Worm (Caenorhabditis elegans) whole organism, L2 larva: ENCODE measurements around the gene F29C12.6.

Source experiments
- C34F6.9 ChIP-seq: fragments of 150-350 bp; optimal IDR thresholded peaks from 2 replicates; lab custom pipeline; 2014; ENCODE audit warnings: missing biosample characterization, missing genetic modification characterization
- F13H6.1 ChIP-seq: sonication (generic microtip); optimal IDR thresholded peaks from 2 replicates; lab custom pipeline; 2016; ENCODE audit warnings: missing genetic modification characterization, missing compliant biosample characterization
- R02D3.7 ChIP-seq: fragments of 150-350 bp; optimal IDR thresholded peaks from 2 replicates; lab custom pipeline; 2014; ENCODE audit warnings: missing biosample characterization, missing genetic modification characterization
- Y55F3AM.14 ChIP-seq: fragments of 200-800 bp; sonication (Bioruptor generic); optimal IDR thresholded peaks from 2 replicates; lab custom pipeline; 2018; ENCODE audit warnings: mild to moderate bottlenecking, missing genetic modification characterization, missing compliant biosample characterization
- ZK546.5 ChIP-seq: sonication (generic microtip); optimal IDR thresholded peaks from 2 replicates; lab custom pipeline; 2017; ENCODE audit warnings: missing biosample characterization, missing genetic modification characterization
- alr-1 ChIP-seq: fragments of 150-350 bp; optimal IDR thresholded peaks from 2 replicates; lab custom pipeline; 2014; ENCODE audit warnings: missing biosample characterization, missing genetic modification characterization
- aly-2 ChIP-seq: fragments of 150-350 bp; optimal IDR thresholded peaks from 2 replicates; lab custom pipeline; 2014; ENCODE audit warnings: missing biosample characterization, missing genetic modification characterization
- ama-1 ChIP-seq: fragments of 150-350 bp; optimal IDR thresholded peaks from 2 replicates; lab custom pipeline; 2018; ENCODE audit warnings: inconsistent platforms
- blmp-1 ChIP-seq: sonication (generic microtip); optimal IDR thresholded peaks from 2 replicates; lab custom pipeline; 2017; ENCODE audit warnings: missing genetic modification characterization, mild to moderate bottlenecking, missing compliant biosample characterization, antibody characterized with exemption, moderate library complexity; ENCODE audit not compliant: insufficient read depth
- ceh-16 ChIP-seq: fragments of 150-350 bp; optimal IDR thresholded peaks from 2 replicates; lab custom pipeline; 2014; ENCODE audit warnings: missing biosample characterization, missing genetic modification characterization
- ceh-82 ChIP-seq: fragments of 150-350 bp; optimal IDR thresholded peaks from 2 replicates; lab custom pipeline; 2014; ENCODE audit warnings: missing biosample characterization, missing genetic modification characterization
- crh-2 ChIP-seq: sonication (generic microtip); optimal IDR thresholded peaks from 2 replicates; lab custom pipeline; 2017; ENCODE audit warnings: missing biosample characterization, missing genetic modification characterization
- dmd-4 ChIP-seq: sonication (generic microtip); optimal IDR thresholded peaks from 2 replicates; lab custom pipeline; 2017; ENCODE audit warnings: missing biosample characterization, missing genetic modification characterization
- egl-27 ChIP-seq: sonication (generic microtip); optimal IDR thresholded peaks from 3 replicates; lab custom pipeline; 2017; ENCODE audit warnings: missing biosample characterization, missing genetic modification reagents, missing genetic modification characterization
- elt-1 ChIP-seq: fragments of 150-350 bp; optimal IDR thresholded peaks from 2 replicates; lab custom pipeline; 2014; ENCODE audit warnings: missing biosample characterization, missing genetic modification characterization
- fos-1 ChIP-seq: fragments of 150-350 bp; optimal IDR thresholded peaks from 2 replicates; lab custom pipeline; 2014; ENCODE audit warnings: missing biosample characterization, missing genetic modification characterization
- gmeb-1 ChIP-seq: fragments of 150-350 bp; optimal IDR thresholded peaks from 2 replicates; lab custom pipeline; 2014; ENCODE audit warnings: missing biosample characterization, missing genetic modification characterization
- lin-11 ChIP-seq: fragments of 150-350 bp; sonication (generic microtip); optimal IDR thresholded peaks from 2 replicates; lab custom pipeline; 2014; ENCODE audit warnings: missing biosample characterization, missing genetic modification characterization, inconsistent platforms, mixed read lengths
- lin-13 ChIP-seq: fragments of 150-350 bp; optimal IDR thresholded peaks from 2 replicates; lab custom pipeline; 2014; ENCODE audit warnings: missing biosample characterization, missing genetic modification reagents, missing genetic modification characterization
- lin-39 ChIP-seq: fragments of 150-350 bp; optimal IDR thresholded peaks from 2 replicates; lab custom pipeline; 2014; ENCODE audit warnings: missing biosample characterization, missing genetic modification reagents, missing genetic modification characterization
- lsy-2 ChIP-seq, 2 experiments: fragments of 150-350 bp in 1 of 2; sonication (generic microtip) in 1 of 2; optimal IDR thresholded peaks; 2 replicates each; lab custom pipeline; 2014 to 2017; ENCODE audit warnings: missing biosample characterization in 2 of 2, missing genetic modification characterization in 2 of 2
- mab-5 ChIP-seq: fragments of 150-350 bp; optimal IDR thresholded peaks from 2 replicates; lab custom pipeline; 2014; ENCODE audit warnings: missing biosample characterization, missing genetic modification characterization
- mbf-1 ChIP-seq: sonication (generic microtip); optimal IDR thresholded peaks from 2 replicates; lab custom pipeline; 2017; ENCODE audit warnings: missing biosample characterization, missing genetic modification characterization
- nhr-10 ChIP-seq: sonication (generic microtip); optimal IDR thresholded peaks from 2 replicates; lab custom pipeline; 2017; ENCODE audit warnings: missing biosample characterization, missing genetic modification characterization
- nhr-11 ChIP-seq: fragments of 150-350 bp; optimal IDR thresholded peaks from 2 replicates; lab custom pipeline; 2014; ENCODE audit warnings: missing biosample characterization, missing genetic modification characterization
- nhr-12 ChIP-seq: fragments of 150-350 bp; optimal IDR thresholded peaks from 2 replicates; lab custom pipeline; 2014; ENCODE audit warnings: missing biosample characterization, missing genetic modification characterization
- nhr-129 ChIP-seq: fragments of 150-350 bp; optimal IDR thresholded peaks from 2 replicates; lab custom pipeline; 2014; ENCODE audit warnings: missing biosample characterization, missing genetic modification characterization
- nhr-21 ChIP-seq: fragments of 150-350 bp; optimal IDR thresholded peaks from 2 replicates; lab custom pipeline; 2014; ENCODE audit warnings: missing biosample characterization, missing genetic modification characterization
- nhr-23 ChIP-seq: fragments of 150-350 bp; optimal IDR thresholded peaks from 2 replicates; lab custom pipeline; 2014; ENCODE audit warnings: missing biosample characterization, missing genetic modification reagents, missing genetic modification characterization
- nhr-237 ChIP-seq: fragments of 150-350 bp; optimal IDR thresholded peaks from 2 replicates; lab custom pipeline; 2014; ENCODE audit warnings: missing biosample characterization, missing genetic modification characterization
- nhr-25 ChIP-seq: fragments of 150-350 bp; sonication (generic microtip); optimal IDR thresholded peaks from 3 replicates; lab custom pipeline; 2014; ENCODE audit warnings: missing biosample characterization, missing genetic modification characterization
- nhr-6 ChIP-seq: fragments of 150-350 bp; optimal IDR thresholded peaks from 2 replicates; lab custom pipeline; 2014; ENCODE audit warnings: missing biosample characterization, missing genetic modification characterization
- nhr-77 ChIP-seq: fragments of 150-350 bp; optimal IDR thresholded peaks from 2 replicates; lab custom pipeline; 2014; ENCODE audit warnings: missing biosample characterization, missing genetic modification characterization
- peb-1 ChIP-seq: fragments of 150-350 bp; optimal IDR thresholded peaks from 2 replicates; lab custom pipeline; 2014; ENCODE audit warnings: missing biosample characterization, missing genetic modification characterization
- sem-4 ChIP-seq: fragments of 150-350 bp; optimal IDR thresholded peaks from 2 replicates; lab custom pipeline; 2014; ENCODE audit warnings: missing biosample characterization, missing genetic modification reagents, missing genetic modification characterization
- skn-1 ChIP-seq: sonication (generic microtip); optimal IDR thresholded peaks from 2 replicates; lab custom pipeline; 2017; ENCODE audit warnings: missing biosample characterization, missing genetic modification characterization
- sma-3 ChIP-seq: sonication (generic microtip); optimal IDR thresholded peaks from 2 replicates; lab custom pipeline; 2016; ENCODE audit warnings: missing genetic modification reagents, missing genetic modification characterization, missing compliant biosample characterization
- sma-9 ChIP-seq, 2 experiments: fragments of 150-350 bp in 1 of 2; sonication (generic microtip) in 1 of 2; optimal IDR thresholded peaks; 2 replicates each; lab custom pipeline; 2014 to 2016; ENCODE audit warnings: missing genetic modification characterization in 2 of 2, mild to moderate bottlenecking in 1 of 2, missing biosample characterization in 1 of 2, missing compliant biosample characterization in 1 of 2, missing genetic modification reagents in 1 of 2, moderate library complexity in 1 of 2
- snpc-4 ChIP-seq: fragments of 150-350 bp; optimal IDR thresholded peaks from 2 replicates; lab custom pipeline; 2014; ENCODE audit warnings: missing biosample characterization, missing genetic modification characterization
- unc-39 ChIP-seq: fragments of 150-350 bp; optimal IDR thresholded peaks from 2 replicates; lab custom pipeline; 2014; ENCODE audit warnings: missing biosample characterization, missing genetic modification characterization
- unc-55 ChIP-seq: fragments of 150-350 bp; sonication (generic microtip); optimal IDR thresholded peaks from 3 replicates; lab custom pipeline; 2014; ENCODE audit warnings: missing biosample characterization, missing genetic modification reagents, missing genetic modification characterization
- unc-62 ChIP-seq: fragments of 150-350 bp; optimal IDR thresholded peaks from 2 replicates; lab custom pipeline; 2014; ENCODE audit warnings: missing biosample characterization, missing genetic modification reagents, missing genetic modification characterization
- zag-1 ChIP-seq: fragments of 150-350 bp; optimal IDR thresholded peaks from 2 replicates; lab custom pipeline; 2014; ENCODE audit warnings: missing biosample characterization, missing genetic modification characterization
- ztf-1 ChIP-seq: fragments of 200-800 bp; sonication (Bioruptor generic); conservative IDR thresholded peaks from 2 replicates; pipeline ENCODE4 v1.3.6; 2022; ENCODE audit warnings: missing genetic modification characterization, missing compliant biosample characterization
- ztf-11 ChIP-seq: sonication (generic microtip); optimal IDR thresholded peaks from 2 replicates; lab custom pipeline; 2017; ENCODE audit warnings: missing biosample characterization, missing genetic modification characterization
- ztf-4 ChIP-seq: fragments of 150-350 bp; optimal IDR thresholded peaks from 2 replicates; lab custom pipeline; 2014; ENCODE audit warnings: missing biosample characterization, missing genetic modification characterization

Gene F29C12.6

DNA sequence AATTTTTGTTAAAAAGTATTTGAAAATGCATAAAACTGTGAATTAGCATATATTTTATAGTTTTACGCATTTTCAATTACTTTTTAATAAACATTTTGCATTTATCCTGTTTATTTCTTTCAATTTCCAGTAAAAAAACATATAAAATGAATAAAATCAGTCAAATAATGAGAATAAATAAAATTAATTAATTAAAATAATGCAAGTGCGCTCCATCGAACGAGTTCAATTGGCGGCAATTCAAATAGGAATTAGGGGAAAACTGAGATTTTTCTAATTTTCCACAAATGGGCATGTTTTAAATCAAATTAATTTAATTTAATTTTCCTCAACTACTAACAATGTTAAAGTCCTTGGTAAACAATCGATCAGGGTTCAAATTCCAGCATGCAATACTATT lies 26.4 kb downstream of the F29C12.6 start:
- TF ChIP-seq gmeb-1 (tag; lab: Kevin White, UChicago) = no peak
- TF ChIP-seq nhr-11 (tag; lab: Kevin White, UChicago) = no peak
- no peak for TF ChIP-seq blmp-1
- no peak for TF ChIP-seq nhr-6 (tag; lab: Kevin White, UChicago)
- no peak for TF ChIP-seq ztf-4 (tag; lab: Kevin White, UChicago)
- no peak for TF ChIP-seq sma-3 (GFP tag; lab: Kevin White, UChicago)

DNA sequence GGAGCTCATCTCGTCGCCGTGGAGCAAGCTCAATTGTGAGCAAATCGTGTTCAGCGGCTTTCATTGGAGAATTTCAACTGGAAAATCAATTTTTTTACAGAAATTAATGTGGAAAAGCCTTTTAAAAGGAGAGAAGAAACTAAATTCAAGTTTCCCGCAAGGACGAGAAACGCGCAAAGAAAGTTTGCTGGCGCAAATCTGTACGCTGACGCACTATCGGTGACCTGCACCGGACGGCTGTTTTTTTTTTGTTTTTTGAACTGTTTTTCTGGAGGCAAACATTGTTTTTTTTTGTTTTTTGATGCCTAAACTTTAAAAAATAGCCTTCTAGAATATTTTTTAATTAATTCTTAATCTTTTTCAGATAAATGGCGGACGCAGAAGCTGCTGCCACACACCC lies 27.3 kb downstream of the F29C12.6 start, which contains the start of the genes hpr-17 and F32A11.1:
Gene hpr-17 (minus strand): TSS at position 77 of the 400 bp plus-strand sequence.
Gene F32A11.1 (plus strand): TSS at position 359 of the 400 bp plus-strand sequence.
- TF ChIP-seq ztf-4 (tag; lab: Kevin White, UChicago) (peak; percentile 21), nhr-21 (tag; lab: Kevin White, UChicago) (peak; percentile 75), ztf-1 (no peak), unc-39 (no peak), gmeb-1 (tag; lab: Kevin White, UChicago) (peak; percentile 99), C34F6.9 (peak; percentile 90), snpc-4 (tag; lab: Kevin White, UChicago) (peak; percentile 82), aly-2 (tag; lab: Kevin White, UChicago) (no peak), skn-1 (tag; lab: Kevin White, UChicago) (peak; percentile 2), peb-1 (tag; lab: Kevin White, UChicago) (no peak), fos-1 (tag; lab: Kevin White, UChicago) (peak; percentile 56), lin-39 (tag; lab: Kevin White, UChicago) (no peak), alr-1 (no peak), blmp-1 (peak; percentile 23), zag-1 (tag; lab: Kevin White, UChicago) (no peak), crh-2 (tag; lab: Kevin White, UChicago) (peak; percentile 86), ztf-11 (no peak), lin-13 (GFP tag; lab: Kevin White, UChicago) (peak; percentile 80), unc-62 (GFP tag; lab: Kevin White, UChicago) (no peak), nhr-23 (tag; lab: Kevin White, UChicago) (no peak), ceh-16 (tag; lab: Kevin White, UChicago) (no peak), unc-55 (GFP tag; lab: Kevin White, UChicago) (peak; percentile 94), nhr-25 (peak; percentile 80), dmd-4 (no peak), ZK546.5 (tag; lab: Kevin White, UChicago) (no peak), nhr-129 (tag; lab: Kevin White, UChicago) (peak; percentile 77), nhr-12 (tag; lab: Kevin White, UChicago) (no peak), R02D3.7 (tag; lab: Kevin White, UChicago) (peak; percentile 55), Y55F3AM.14 (GFP tag; lab: Kevin White, UChicago) (no peak), nhr-237 (tag; lab: Kevin White, UChicago) (peak; percentile 19), lin-11 (peak; percentile 78), mbf-1 (tag; lab: Kevin White, UChicago) (no peak), egl-27 (peak; percentile 67), sma-9 (GFP tag; optimal IDR thresholded peaks at IDR 0.05; lab: Kevin White, UChicago) (peak; percentile 86), sma-9 (tag; optimal IDR thresholded peaks at IDR 0.05; lab: Kevin White, UChicago) (no peak), mab-5 (tag; lab: Kevin White, UChicago) (peak; percentile 70), F13H6.1 (peak; percentile 63), ceh-82 (tag; lab: Kevin White, UChicago) (peak; percentile 61), sma-3 (GFP tag; lab: Kevin White, UChicago) (peak; percentile 76), nhr-10 (tag; lab: Kevin White, UChicago) (peak; percentile 58), elt-1 (tag; lab: Kevin White, UChicago) (no peak), nhr-6 (tag; lab: Kevin White, UChicago) (no peak), sem-4 (tag; lab: Kevin White, UChicago) (peak; percentile 49), ama-1 (no peak), nhr-77 (tag; lab: Kevin White, UChicago) (peak; percentile 36), lsy-2 (tag; optimal IDR thresholded peaks at IDR 0.05; lab: Kevin White, UChicago) (peak; percentile 87 to 92)
